Worm (Caenorhabditis elegans) whole organism, mixed stage, embryonic: ENCODE measurements around the gene R02D3.8.
A peak's percentile ranks its signal among the peaks of the same experiment; 100 is the strongest.

ENCODE experiments used
- M03D4.4 ChIP-seq: sonication (generic microtip); optimal IDR thresholded peaks from 2 replicates; lab custom pipeline; 2017; ENCODE audit warnings: mild to moderate bottlenecking, missing genetic modification characterization, missing compliant biosample characterization
- bed-3 ChIP-seq: fragments of 200-800 bp; sonication (Bioruptor generic); optimal IDR thresholded peaks from 3 replicates; lab custom pipeline; 2018; ENCODE audit warnings: mild to moderate bottlenecking, missing genetic modification characterization, moderate library complexity, missing compliant biosample characterization
- blmp-1 ChIP-seq: fragments of 150-350 bp; optimal IDR thresholded peaks from 2 replicates; lab custom pipeline; 2014; ENCODE audit warnings: missing biosample characterization, missing genetic modification characterization
- ceh-39 ChIP-seq: fragments of 150-350 bp; optimal IDR thresholded peaks from 2 replicates; lab custom pipeline; 2014; ENCODE audit warnings: missing biosample characterization, missing genetic modification characterization
- ceh-43 ChIP-seq: fragments of 200-800 bp; sonication (Bioruptor generic); optimal IDR thresholded peaks from 2 replicates; lab custom pipeline; 2018; ENCODE audit warnings: mild to moderate bottlenecking, missing genetic modification characterization, moderate library complexity, missing compliant biosample characterization
- ces-1 ChIP-seq: fragments of 150-350 bp; optimal IDR thresholded peaks from 2 replicates; lab custom pipeline; 2014; ENCODE audit warnings: missing biosample characterization, missing genetic modification reagents, missing genetic modification characterization
- cnd-1 ChIP-seq: fragments of 200-800 bp; sonication (Bioruptor generic); optimal IDR thresholded peaks from 2 replicates; lab custom pipeline; 2018; ENCODE audit warnings: mild to moderate bottlenecking, missing genetic modification characterization, missing compliant biosample characterization
- drap-1 ChIP-seq: fragments of 200-800 bp; sonication (Bioruptor generic); optimal IDR thresholded peaks from 3 replicates; lab custom pipeline; 2018; ENCODE audit warnings: mild to moderate bottlenecking, missing genetic modification characterization, missing compliant biosample characterization
- elt-3 ChIP-seq: fragments of 150-350 bp; optimal IDR thresholded peaks from 2 replicates; lab custom pipeline; 2014; ENCODE audit warnings: missing biosample characterization, missing genetic modification characterization
- flh-1 ChIP-seq: fragments of 200-800 bp; sonication (Bioruptor generic); optimal IDR thresholded peaks from 2 replicates; lab custom pipeline; 2018; ENCODE audit warnings: mild to moderate bottlenecking, missing genetic modification characterization, moderate library complexity, missing compliant biosample characterization
- ham-2 ChIP-seq: fragments of 200-800 bp; sonication (Bioruptor generic); optimal IDR thresholded peaks from 2 replicates; lab custom pipeline; 2018; ENCODE audit warnings: mild to moderate bottlenecking, missing genetic modification characterization, missing compliant biosample characterization
- lin-13 ChIP-seq: fragments of 150-350 bp; optimal IDR thresholded peaks from 2 replicates; lab custom pipeline; 2014; ENCODE audit warnings: missing biosample characterization, missing genetic modification characterization
- lsy-2 ChIP-seq: fragments of 150-350 bp; optimal IDR thresholded peaks from 2 replicates; lab custom pipeline; 2014; ENCODE audit warnings: missing biosample characterization, missing genetic modification characterization
- mab-5 ChIP-seq: fragments of 150-350 bp; optimal IDR thresholded peaks from 2 replicates; lab custom pipeline; 2014; ENCODE audit warnings: missing biosample characterization, missing genetic modification characterization
- mep-1 ChIP-seq: fragments of 150-350 bp; optimal IDR thresholded peaks from 2 replicates; lab custom pipeline; 2017; ENCODE audit warnings: missing biosample characterization, missing genetic modification reagents, missing genetic modification characterization, inconsistent platforms
- mls-2 ChIP-seq: sonication (generic microtip); optimal IDR thresholded peaks from 2 replicates; lab custom pipeline; 2016; ENCODE audit warnings: mild to moderate bottlenecking, missing genetic modification characterization, moderate library complexity, missing compliant biosample characterization
- nhr-12 ChIP-seq: fragments of 150-350 bp; optimal IDR thresholded peaks from 2 replicates; lab custom pipeline; 2014; ENCODE audit warnings: missing biosample characterization, missing genetic modification characterization
- nhr-2 ChIP-seq: fragments of 150-350 bp; optimal IDR thresholded peaks from 2 replicates; lab custom pipeline; 2014; ENCODE audit warnings: missing biosample characterization, missing genetic modification characterization
- nhr-237 ChIP-seq: fragments of 150-350 bp; optimal IDR thresholded peaks from 2 replicates; lab custom pipeline; 2014; ENCODE audit warnings: missing biosample characterization, missing genetic modification characterization
- nhr-28 ChIP-seq: fragments of 150-350 bp; optimal IDR thresholded peaks from 2 replicates; lab custom pipeline; 2014; ENCODE audit warnings: missing biosample characterization, missing genetic modification characterization
- pha-4 ChIP-seq: fragments of 150-350 bp; optimal IDR thresholded peaks from 2 replicates; lab custom pipeline; 2018; ENCODE audit warnings: missing biosample characterization, missing genetic modification reagents, missing genetic modification characterization
- snpc-4 ChIP-seq: fragments of 150-350 bp; optimal IDR thresholded peaks from 2 replicates; lab custom pipeline; 2014; ENCODE audit warnings: missing biosample characterization, missing genetic modification characterization
- sptf-1 ChIP-seq: sonication (generic microtip); optimal IDR thresholded peaks from 2 replicates; lab custom pipeline; 2017; ENCODE audit warnings: mild to moderate bottlenecking, missing genetic modification characterization, moderate library complexity, missing compliant biosample characterization
- unc-120 ChIP-seq: sonication (generic microtip); optimal IDR thresholded peaks from 2 replicates; lab custom pipeline; 2017; ENCODE audit warnings: missing genetic modification characterization, missing compliant biosample characterization; ENCODE audit not compliant: poor library complexity, severe bottlenecking
- unc-39 ChIP-seq: fragments of 150-350 bp; optimal IDR thresholded peaks from 2 replicates; lab custom pipeline; 2014; ENCODE audit warnings: missing biosample characterization, missing genetic modification characterization
- ztf-11 ChIP-seq: fragments of 150-350 bp; optimal IDR thresholded peaks from 2 replicates; lab custom pipeline; 2014; ENCODE audit warnings: missing biosample characterization, missing genetic modification characterization

Gene R02D3.8

DNA sequence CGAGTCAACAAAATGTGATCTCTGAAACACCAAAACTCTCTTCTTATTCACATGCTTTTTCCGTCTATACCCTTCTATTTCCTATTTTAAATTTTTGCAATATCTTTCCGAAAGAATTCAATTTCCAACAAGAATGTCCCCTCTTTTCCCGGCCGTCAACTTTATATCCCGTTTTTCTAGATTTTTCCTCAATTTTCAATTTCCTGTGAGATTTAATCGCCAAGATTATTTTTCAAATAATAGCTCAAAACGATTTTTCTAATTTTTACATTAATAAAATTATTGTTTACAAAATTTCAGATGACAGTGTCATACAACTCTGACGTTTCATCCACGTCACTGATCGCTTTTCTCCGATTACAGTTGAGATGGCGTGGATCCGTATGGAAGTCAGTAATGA is 26.3 kb upstream of the R02D3.8 start, which contains the start of gene best-19:
Gene best-19, plus strand, starts transcription at position 301 of the 400 bp plus-strand sequence.
- TF ChIP-seq bed-3 (no peak), blmp-1 (tag; lab: Kevin White, UChicago) (no peak), mep-1 (no peak), ham-2 (GFP tag; lab: Kevin White, UChicago) (no peak), M03D4.4 (tag; lab: Kevin White, UChicago) (no peak), nhr-28 (tag; lab: Kevin White, UChicago) (no peak), sptf-1 (no peak), ceh-43 (GFP tag; lab: Kevin White, UChicago) (no peak), cnd-1 (tag; lab: Kevin White, UChicago) (no peak)
- TF ChIP-seq, all 35 proteins: peak for 0

DNA sequence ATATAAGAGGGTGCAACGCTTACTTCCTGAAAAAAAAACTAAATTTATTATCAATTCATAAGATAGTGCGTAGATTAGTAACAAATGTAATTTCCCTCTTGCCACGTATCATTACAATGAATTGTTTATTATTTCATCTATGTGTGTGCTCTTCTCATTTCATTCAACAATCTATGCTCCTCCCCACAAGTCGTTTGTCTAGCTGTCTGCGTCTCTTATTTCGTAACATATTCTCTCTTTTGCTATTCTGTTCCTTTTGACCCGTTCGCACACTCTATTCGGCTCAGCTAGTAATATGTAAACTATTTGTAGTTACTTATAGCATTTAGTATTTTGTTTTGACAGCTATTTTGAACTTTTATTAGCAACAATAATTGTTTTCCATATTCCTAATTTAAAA is 25.0 kb upstream of the R02D3.8 start:
- TF ChIP-seq ces-1 (GFP tag; lab: Kevin White, UChicago) (peak; percentile 14), elt-3 (no peak), cnd-1 (tag; lab: Kevin White, UChicago) (no peak), unc-120 (peak; percentile 56), lin-13 (no peak)

DNA sequence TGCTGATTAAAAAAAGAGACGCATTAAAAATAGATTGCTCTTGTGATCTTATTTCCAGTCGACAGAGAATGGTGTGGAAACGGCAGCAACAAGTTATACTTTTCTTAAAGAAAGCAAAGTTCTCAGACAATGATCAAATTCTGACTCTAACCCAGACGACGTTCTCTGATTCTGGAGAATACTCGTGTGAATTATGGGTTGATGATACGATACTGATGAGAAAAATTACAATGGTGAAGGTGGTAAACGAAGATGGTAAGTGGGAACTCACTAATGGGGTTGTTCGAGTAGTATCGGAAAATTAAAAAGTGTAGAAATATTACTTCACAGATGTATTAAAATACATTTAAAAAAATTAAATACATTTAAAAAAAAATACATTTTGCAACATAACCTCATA is 21.3 kb upstream of the R02D3.8 start:
- no peak for TF ChIP-seq unc-39
- TF ChIP-seq sptf-1: no peak
- no peak for TF ChIP-seq pha-4 (tag; lab: Kevin White, UChicago)

DNA sequence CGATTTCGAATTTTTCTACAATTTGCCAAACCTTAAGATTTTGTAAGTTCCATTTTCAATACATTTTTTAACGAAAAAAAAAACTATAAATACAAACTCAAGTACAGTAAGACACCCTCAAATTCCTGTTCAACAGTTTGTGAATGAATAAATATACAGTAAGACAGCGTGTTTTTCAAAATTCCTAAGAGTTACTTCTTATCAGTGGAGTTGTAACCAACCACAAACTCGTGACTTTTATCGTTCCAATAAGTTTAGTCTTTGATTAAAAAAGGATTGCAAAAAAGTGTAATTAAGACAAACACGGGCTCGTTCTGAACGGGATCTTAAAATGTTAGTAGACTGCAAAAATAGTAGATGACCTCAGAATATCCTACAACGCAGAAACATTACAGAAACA is 18.1 kb upstream of the R02D3.8 start:
- TF ChIP-seq elt-3 (no peak), mls-2 (tag; lab: Kevin White, UChicago) (no peak), nhr-2 (no peak), nhr-28 (tag; lab: Kevin White, UChicago) (no peak), nhr-237 (tag; lab: Kevin White, UChicago) (no peak)
- TF ChIP-seq, all 35 proteins: peak for 0

DNA sequence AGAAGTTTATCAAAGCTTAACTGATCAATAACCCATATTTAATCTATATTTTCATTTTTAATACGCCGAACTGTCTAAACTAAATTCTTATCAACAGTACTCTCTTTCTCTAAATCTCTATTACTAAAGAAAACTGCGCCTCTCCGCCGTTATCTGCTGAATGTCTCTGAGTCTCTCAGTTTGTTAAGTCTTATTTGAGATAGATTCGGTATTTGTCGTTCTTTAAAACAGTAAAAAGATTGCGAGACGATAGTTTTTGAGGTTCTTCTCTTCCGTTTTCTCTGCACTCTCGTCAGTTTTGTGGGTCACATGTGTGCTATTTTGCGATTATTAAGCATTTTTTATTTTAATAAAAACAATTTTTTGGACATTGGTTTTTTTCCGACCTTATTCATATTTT is 17.2 kb upstream of the R02D3.8 start, which contains the start of gene sma-10:
Gene sma-10, plus strand, starts transcription at position 236 of the 400 bp plus-strand sequence.
- TF ChIP-seq flh-1 (GFP tag; lab: Kevin White, UChicago): no peak
- no peak for TF ChIP-seq ztf-11 (tag; lab: Kevin White, UChicago)
- TF ChIP-seq mep-1: no peak
- TF ChIP-seq unc-39: no peak
- no peak for TF ChIP-seq nhr-2
- TF ChIP-seq ces-1 (GFP tag; lab: Kevin White, UChicago): no peak
- no peak for TF ChIP-seq drap-1 (GFP tag; lab: Kevin White, UChicago)
- TF ChIP-seq lsy-2 (tag; lab: Kevin White, UChicago): no peak

DNA sequence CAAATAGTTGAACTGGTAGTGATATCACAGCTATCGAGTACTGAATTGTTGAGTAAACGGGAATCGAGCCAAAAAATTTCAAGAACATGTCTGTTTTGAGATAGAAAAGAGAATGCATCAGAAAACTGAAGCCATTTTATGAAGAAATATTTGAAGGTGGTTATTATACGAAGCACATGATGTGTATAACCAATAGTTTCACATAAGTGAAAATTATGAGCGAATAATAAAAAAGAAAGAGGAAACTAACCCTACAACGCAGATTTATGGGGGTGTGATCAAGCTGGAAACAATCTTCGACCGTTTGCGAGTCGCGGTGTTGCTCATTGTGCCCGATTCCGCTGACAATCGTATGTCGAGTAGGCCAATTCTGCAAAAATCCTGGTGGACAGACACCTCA is 16.3 kb upstream of the R02D3.8 start, which contains the start of gene srh-282:
Gene srh-282, minus strand, starts transcription at position 101 of the 400 bp plus-strand sequence.
- TF ChIP-seq mep-1: no peak

DNA sequence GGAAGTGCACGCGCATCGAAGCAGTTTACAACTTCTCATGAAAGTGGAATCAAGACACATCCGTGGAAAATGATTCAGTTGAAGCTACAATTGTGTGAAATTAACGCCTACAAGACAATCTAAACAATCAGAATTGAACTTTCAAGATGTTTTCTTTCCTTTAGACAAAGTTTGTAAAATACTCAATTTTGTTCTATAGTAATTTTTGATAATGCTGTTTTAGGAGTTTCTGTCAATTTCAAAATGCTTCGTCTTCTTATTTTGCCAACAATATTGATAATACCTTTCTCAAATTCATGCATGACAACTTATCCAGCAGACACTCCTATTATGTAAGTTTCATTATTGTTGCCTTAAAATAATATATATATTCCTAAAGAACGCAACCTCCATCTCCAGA is 12.1 kb upstream of the R02D3.8 start, which contains the start of gene T21D12.11:
Gene T21D12.11, plus strand, starts transcription at position 301 of the 400 bp plus-strand sequence.
- no peak for TF ChIP-seq nhr-12
- TF ChIP-seq mab-5 (tag; lab: Kevin White, UChicago): no peak
- no peak for TF ChIP-seq ceh-39 (tag; lab: Kevin White, UChicago)
- TF ChIP-seq ces-1 (GFP tag; lab: Kevin White, UChicago): no peak
- no peak for TF ChIP-seq unc-39

DNA sequence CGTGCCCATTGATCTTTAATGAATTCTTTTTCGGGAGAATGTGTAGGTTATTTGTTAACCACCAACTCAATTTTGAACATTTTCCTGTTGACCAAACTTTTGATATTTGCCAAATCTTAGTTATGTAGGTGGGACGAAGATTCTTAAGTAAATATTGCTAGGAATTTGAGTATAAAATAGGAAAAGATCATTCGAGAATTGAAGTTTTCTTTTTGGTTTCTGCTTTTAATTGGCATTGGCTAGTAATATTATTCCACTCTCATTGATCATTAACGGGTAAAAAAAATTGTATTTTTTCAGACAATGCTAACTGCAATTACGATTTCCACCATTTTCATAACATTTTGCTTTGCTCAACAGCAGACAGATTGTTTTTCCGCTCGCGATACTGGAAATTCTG is 9.1 kb upstream of the R02D3.8 start, which contains the start of gene T21D12.12:
Gene T21D12.12, plus strand, starts transcription at position 301 of the 400 bp plus-strand sequence.
- no peak for TF ChIP-seq snpc-4 (tag; lab: Kevin White, UChicago)
- TF ChIP-seq mab-5 (tag; lab: Kevin White, UChicago): no peak
